Fruit fly (Drosophila melanogaster) Kc167 (cell line): ENCODE measurements around the gene CG11891.

ENCODE experiments used
- Sin3A ChIP-seq: fragments of >200 bp; optimal IDR thresholded peaks from 2 replicates; lab custom pipeline; 2018; ENCODE audit warnings: missing external identifiers
- h ChIP-seq: fragments of >200 bp; optimal IDR thresholded peaks from 3 replicates; lab custom pipeline; 2018; ENCODE audit warnings: missing external identifiers
- insv ChIP-seq: fragments of >200 bp; optimal IDR thresholded peaks from 3 replicates; lab custom pipeline; 2018; ENCODE audit warnings: missing external identifiers
- psq ChIP-seq: fragments of >200 bp; optimal IDR thresholded peaks from 2 replicates; lab custom pipeline; 2017; ENCODE audit warnings: missing external identifiers
- ttk ChIP-seq: sonication (Bioruptor generic); optimal IDR thresholded peaks from 2 replicates; lab custom pipeline; 2017; ENCODE audit warnings: missing external identifiers

dm6 chr3R:25277112-25277511 lies 7.1 kb downstream of the CG11891 start, which contains the start of gene CG10513:
- TF ChIP-seq insv (lab: Kevin White, UChicago), result no peak
- TF ChIP-seq psq (lab: Kevin White, UChicago), result no peak
- no peak for TF ChIP-seq Sin3A (lab: Kevin White, UChicago)
- no peak for TF ChIP-seq h (lab: Kevin White, UChicago)
- no peak for TF ChIP-seq ttk (lab: Kevin White, UChicago)
